Worm (Caenorhabditis elegans): ENCODE results near the gene Y97E10AR.3.

- TF ChIP-seq pes-1 (GFP tag; IDR thresholded peaks at IDR 0.05) (no peak), ama-1 (optimal IDR thresholded peaks at IDR 0.05) (no peak), hnd-1 (tag; optimal IDR thresholded peaks at IDR 0.05) (no peak), ceh-36 (tag; optimal IDR thresholded peaks at IDR 0.05) (no peak), F13C5.2 (tag; optimal IDR thresholded peaks at IDR 0.05) (no peak), tbx-11 (GFP tag; IDR thresholded peaks at IDR 0.05) (no peak), hmbx-1 (tag; optimal IDR thresholded peaks at IDR 0.05) (no peak), tbx-37 (GFP tag; conservative IDR thresholded peaks at IDR 0.05) (no peak), hmg-4 (GFP tag; optimal IDR thresholded peaks at IDR 0.05) (no peak), tra-4 (tag; optimal IDR thresholded peaks at IDR 0.05) (no peak), scrt-1 (GFP tag; IDR thresholded peaks at IDR 0.05) (no peak), flt-1 (GFP tag; IDR thresholded peaks at IDR 0.05) (no peak), B0310.2 (tag; optimal IDR thresholded peaks at IDR 0.05) (no peak)
Measured at ce11 chrV:8034811-8035210, 27.5 kb upstream of the Y97E10AR.3 start, which contains the start of gene algn-12.
